Fruit fly (Drosophila melanogaster) whole organism, prepupa: ENCODE results near the gene Mms19.

Experiments
- Blimp-1 ChIP-seq: fragments of 200-800 bp; sonication (Bioruptor generic); optimal IDR thresholded peaks from 3 replicates; lab custom pipeline; 2017; ENCODE audit warnings: missing biosample characterization, missing genetic modification characterization, mild to moderate bottlenecking, moderate library complexity, missing genetic modification reagents
- CG10631 ChIP-seq: fragments of 200-800 bp; sonication (Bioruptor generic); optimal IDR thresholded peaks from 2 replicates; lab custom pipeline; 2016; ENCODE audit warnings: missing biosample characterization, missing genetic modification characterization
- CG10669 ChIP-seq: fragments of 200-800 bp; sonication (Bioruptor generic); optimal IDR thresholded peaks from 3 replicates; lab custom pipeline; 2018; ENCODE audit warnings: missing biosample characterization, mild to moderate bottlenecking, missing genetic modification characterization, moderate library complexity
- CG11294 ChIP-seq: fragments of 200-800 bp; sonication (Bioruptor generic); IDR thresholded peaks from 2 replicates; pipeline ENCODE4 v1.3.6; 2022; ENCODE audit warnings: missing biosample characterization, missing genetic modification characterization
- CG11762 ChIP-seq: fragments of 200-800 bp; sonication (Bioruptor generic); optimal IDR thresholded peaks from 3 replicates; lab custom pipeline; 2016; ENCODE audit warnings: missing biosample characterization, missing genetic modification characterization; ENCODE audit not compliant: insufficient read depth
- CG15336 ChIP-seq: fragments of 200-800 bp; sonication (Bioruptor generic); IDR thresholded peaks from 2 replicates; pipeline ENCODE4 v1.3.6; 2022; ENCODE audit warnings: missing biosample characterization, missing genetic modification characterization
- CG16779 ChIP-seq: fragments of 200-800 bp; sonication (Bioruptor generic); optimal IDR thresholded peaks from 3 replicates; lab custom pipeline; 2017; ENCODE audit warnings: missing biosample characterization, mild to moderate bottlenecking, missing genetic modification characterization
- CG31627 ChIP-seq: fragments of 200-800 bp; sonication (Bioruptor generic); optimal IDR thresholded peaks from 3 replicates; lab custom pipeline; 2016; ENCODE audit warnings: missing biosample characterization, missing genetic modification characterization
- CG32006 ChIP-seq: fragments of 200-800 bp; sonication (Bioruptor generic); optimal IDR thresholded peaks from 3 replicates; lab custom pipeline; 2017; ENCODE audit warnings: missing biosample characterization, mild to moderate bottlenecking, missing genetic modification characterization
- CG34406 ChIP-seq: fragments of 200-800 bp; sonication (Bioruptor generic); optimal IDR thresholded peaks from 3 replicates; lab custom pipeline; 2016; ENCODE audit warnings: missing biosample characterization, missing genetic modification characterization
- CG3919 ChIP-seq: fragments of 200-800 bp; sonication (Bioruptor generic); optimal IDR thresholded peaks from 3 replicates; lab custom pipeline; 2016; ENCODE audit warnings: missing biosample characterization, missing genetic modification characterization
- CG4318 ChIP-seq: fragments of 200-800 bp; sonication (Bioruptor generic); optimal IDR thresholded peaks from 3 replicates; lab custom pipeline; 2017; ENCODE audit warnings: missing biosample characterization, mild to moderate bottlenecking, missing genetic modification characterization
- CG6163 ChIP-seq: fragments of 200-800 bp; sonication (Bioruptor generic); IDR thresholded peaks from 3 replicates; pipeline ENCODE4 v1.3.6; 2022; ENCODE audit warnings: missing biosample characterization, missing genetic modification characterization
- CG6276 ChIP-seq: fragments of 200-800 bp; sonication (Bioruptor generic); optimal IDR thresholded peaks from 2 replicates; lab custom pipeline; 2017; ENCODE audit warnings: missing biosample characterization, mild to moderate bottlenecking, missing genetic modification characterization
- CG6808 ChIP-seq: fragments of 200-800 bp; sonication (Bioruptor generic); optimal IDR thresholded peaks from 3 replicates; lab custom pipeline; 2017; ENCODE audit warnings: missing biosample characterization, missing genetic modification characterization, mild to moderate bottlenecking, moderate library complexity, missing genetic modification reagents
- CG6854 ChIP-seq: fragments of 200-800 bp; sonication (Bioruptor generic); optimal IDR thresholded peaks from 2 replicates; lab custom pipeline; 2017; ENCODE audit warnings: missing biosample characterization, mild to moderate bottlenecking, missing genetic modification characterization
- CG7368 ChIP-seq: fragments of 200-800 bp; sonication (Bioruptor generic); optimal IDR thresholded peaks from 3 replicates; lab custom pipeline; 2016; ENCODE audit warnings: missing biosample characterization, missing genetic modification characterization
- CG8119 ChIP-seq: fragments of 200-800 bp; sonication (Bioruptor generic); IDR thresholded peaks from 3 replicates; pipeline ENCODE4 v1.3.6; 2022; ENCODE audit warnings: missing biosample characterization, missing genetic modification characterization
- CG8319 ChIP-seq: fragments of 200-800 bp; sonication (Bioruptor generic); optimal IDR thresholded peaks from 3 replicates; lab custom pipeline; 2016; ENCODE audit warnings: missing biosample characterization, missing genetic modification characterization
- CG8632 ChIP-seq: fragments of 200-800 bp; sonication (Bioruptor generic); optimal IDR thresholded peaks from 3 replicates; lab custom pipeline; 2016; ENCODE audit warnings: missing biosample characterization, missing genetic modification characterization
- CG9139 ChIP-seq: fragments of 200-800 bp; sonication (Bioruptor generic); optimal IDR thresholded peaks from 3 replicates; lab custom pipeline; 2017; ENCODE audit warnings: missing biosample characterization, mild to moderate bottlenecking, missing genetic modification characterization
- Eip75B ChIP-seq: fragments of 200-800 bp; sonication (Bioruptor generic); optimal IDR thresholded peaks from 3 replicates; lab custom pipeline; 2016; ENCODE audit warnings: missing biosample characterization, missing genetic modification characterization
- Eip78C ChIP-seq: fragments of 200-800 bp; sonication (Bioruptor generic); peaks from one replicate; lab custom pipeline; 2016; ENCODE audit warnings: missing biosample characterization, missing genetic modification characterization
- Ets21C ChIP-seq: fragments of 200-800 bp; sonication (Bioruptor generic); optimal IDR thresholded peaks from 3 replicates; lab custom pipeline; 2016; ENCODE audit warnings: missing biosample characterization, missing genetic modification characterization
- Ets96B ChIP-seq: fragments of 200-800 bp; optimal IDR thresholded peaks from 2 replicates; lab custom pipeline; 2019; ENCODE audit warnings: missing biosample characterization, mild to moderate bottlenecking, missing genetic modification characterization, moderate library complexity
- Gug ChIP-seq: fragments of 200-800 bp; sonication (Bioruptor generic); IDR thresholded peaks from 2 replicates; pipeline ENCODE4 v1.3.6; 2022; ENCODE audit warnings: missing biosample characterization, missing genetic modification characterization
- Hr38 ChIP-seq: sonication (Bioruptor generic); optimal IDR thresholded peaks from 2 replicates; lab custom pipeline; 2016; ENCODE audit warnings: missing biosample characterization, missing genetic modification characterization
- Hr39 ChIP-seq: fragments of 200-800 bp; sonication (Bioruptor generic); optimal IDR thresholded peaks from 2 replicates; lab custom pipeline; 2016; ENCODE audit warnings: missing biosample characterization, missing genetic modification characterization
- Hr4 ChIP-seq: fragments of 200-800 bp; sonication (Bioruptor generic); optimal IDR thresholded peaks from 3 replicates; lab custom pipeline; 2016; ENCODE audit warnings: missing biosample characterization, missing genetic modification characterization
- Lpt ChIP-seq: fragments of 200-800 bp; sonication (Bioruptor generic); optimal IDR thresholded peaks from 3 replicates; lab custom pipeline; 2016; ENCODE audit warnings: missing biosample characterization, missing genetic modification characterization
- Met ChIP-seq: fragments of 200-800 bp; sonication (Bioruptor generic); optimal IDR thresholded peaks from 3 replicates; lab custom pipeline; 2016; ENCODE audit warnings: missing biosample characterization, missing genetic modification characterization
- Smox ChIP-seq: fragments of 200-800 bp; sonication (Bioruptor generic); optimal IDR thresholded peaks from 3 replicates; lab custom pipeline; 2016; ENCODE audit warnings: missing biosample characterization, missing genetic modification characterization
- Sox102F ChIP-seq: fragments of 200-800 bp; sonication (Bioruptor generic); optimal IDR thresholded peaks from 2 replicates; lab custom pipeline; 2016; ENCODE audit warnings: missing biosample characterization, mild to moderate bottlenecking, missing genetic modification characterization
- Sox15 ChIP-seq: fragments of 200-800 bp; sonication (Bioruptor generic); optimal IDR thresholded peaks from 3 replicates; lab custom pipeline; 2016; ENCODE audit warnings: missing biosample characterization, missing genetic modification characterization
- achi ChIP-seq: fragments of 200-800 bp; sonication (Bioruptor generic); optimal IDR thresholded peaks from 3 replicates; lab custom pipeline; 2016; ENCODE audit warnings: missing biosample characterization, missing genetic modification characterization
- acj6 ChIP-seq: fragments of 200-800 bp; sonication (Bioruptor generic); optimal IDR thresholded peaks from 3 replicates; lab custom pipeline; 2016; ENCODE audit warnings: missing biosample characterization, missing genetic modification characterization
- cyc ChIP-seq: fragments of 200-800 bp; sonication (Bioruptor generic); optimal IDR thresholded peaks from 3 replicates; lab custom pipeline; 2016; ENCODE audit warnings: missing biosample characterization, missing genetic modification characterization
- eg ChIP-seq: fragments of 200-800 bp; sonication (Bioruptor generic); IDR thresholded peaks from 3 replicates; pipeline ENCODE4 v1.3.6; 2022; ENCODE audit warnings: missing biosample characterization, missing genetic modification characterization
- esn ChIP-seq: fragments of 200-800 bp; sonication (Bioruptor generic); optimal IDR thresholded peaks from 2 replicates; lab custom pipeline; 2016; ENCODE audit warnings: missing biosample characterization, mild to moderate bottlenecking, missing genetic modification characterization, moderate library complexity
- fd59A ChIP-seq: fragments of 200-800 bp; sonication (Bioruptor generic); optimal IDR thresholded peaks from 2 replicates; lab custom pipeline; 2017; ENCODE audit warnings: missing biosample characterization, mild to moderate bottlenecking, missing genetic modification characterization, missing genetic modification reagents
- fd85E ChIP-seq: fragments of 200-800 bp; sonication (Bioruptor generic); optimal IDR thresholded peaks from 3 replicates; lab custom pipeline; 2016; ENCODE audit warnings: missing biosample characterization, missing genetic modification characterization
- fkh ChIP-seq: fragments of 200-800 bp; sonication (Bioruptor generic); optimal IDR thresholded peaks from 3 replicates; lab custom pipeline; 2017; ENCODE audit warnings: missing biosample characterization, mild to moderate bottlenecking, missing genetic modification characterization, moderate library complexity
- lz ChIP-seq: fragments of 200-800 bp; sonication (Bioruptor generic); optimal IDR thresholded peaks from 3 replicates; lab custom pipeline; 2016; ENCODE audit warnings: missing biosample characterization, missing genetic modification characterization
- net ChIP-seq: fragments of 200-800 bp; sonication (Bioruptor generic); optimal IDR thresholded peaks from 3 replicates; lab custom pipeline; 2016; ENCODE audit warnings: missing biosample characterization, missing genetic modification characterization
- spab ChIP-seq: fragments of 200-800 bp; sonication (Bioruptor generic); optimal IDR thresholded peaks from 2 replicates; lab custom pipeline; 2017; ENCODE audit warnings: missing biosample characterization, mild to moderate bottlenecking, missing genetic modification characterization, missing genetic modification reagents
- ss ChIP-seq, 2 experiments: fragments of 200-800 bp; sonication (Bioruptor generic); optimal IDR thresholded peaks; 2 replicates in 1 of 2; 3 replicates in 1 of 2; lab custom pipeline; 2017 to 2018; ENCODE audit warnings: mild to moderate bottlenecking in 2 of 2, missing biosample characterization in 2 of 2, missing genetic modification characterization in 2 of 2, moderate library complexity in 1 of 2
- svp ChIP-seq: fragments of 200-800 bp; sonication (Bioruptor generic); peaks from one replicate; lab custom pipeline; 2016; ENCODE audit warnings: missing biosample characterization, missing genetic modification characterization
- topi ChIP-seq: fragments of 200-800 bp; sonication (Bioruptor generic); optimal IDR thresholded peaks from 3 replicates; lab custom pipeline; 2016; ENCODE audit warnings: missing biosample characterization, missing genetic modification characterization
- vri ChIP-seq: fragments of 200-800 bp; sonication (Bioruptor generic); optimal IDR thresholded peaks from 3 replicates; lab custom pipeline; 2016; ENCODE audit warnings: missing biosample characterization, mild to moderate bottlenecking, missing genetic modification characterization

Mms19 gene

DNA sequence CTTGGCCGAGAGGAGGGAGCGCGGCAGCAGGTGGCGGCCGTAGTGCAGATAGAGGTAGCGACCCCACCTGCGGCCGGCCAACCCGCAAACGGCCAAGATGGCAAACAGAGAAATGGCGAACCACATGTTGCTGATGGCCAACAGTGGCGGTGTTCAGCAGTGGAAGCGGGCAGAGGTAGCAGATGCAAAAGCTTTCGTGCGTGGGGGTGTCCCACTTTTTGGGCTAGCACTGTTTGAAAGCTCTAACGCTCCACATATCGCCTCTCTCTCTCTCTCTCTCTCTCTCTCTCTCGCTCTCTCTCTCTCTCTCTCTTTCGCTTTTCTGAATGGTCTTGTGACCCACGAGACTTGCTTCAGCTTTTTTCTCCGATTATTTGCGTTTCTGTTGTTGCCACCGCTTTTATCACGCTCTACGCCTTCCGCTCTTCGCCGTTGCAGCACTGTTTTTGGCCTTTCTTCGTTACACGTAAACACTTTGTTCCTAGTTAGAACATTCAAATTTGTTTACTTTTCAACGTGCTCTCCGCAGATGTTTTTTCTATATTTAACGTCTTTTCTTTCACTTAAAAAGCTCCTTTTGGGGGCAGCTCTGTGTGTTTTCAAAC lies 50.5 kb downstream of the Mms19 start:
- TF ChIP-seq Gug (no peak), CG32006 (no peak), CG10669 (GFP tag; lab: Kevin White, UChicago) (no peak), fd85E (GFP tag; lab: Kevin White, UChicago) (no peak), CG6808 (GFP tag; lab: Kevin White, UChicago) (peak; percentile 6), CG10631 (no peak), CG8119 (GFP tag; lab: Robert Waterston, UW) (peak; percentile 30; the same call in 1 of the 3 replicates), net (GFP tag; lab: Kevin White, UChicago) (peak; percentile 9), CG6276 (GFP tag; lab: Kevin White, UChicago) (peak; percentile 15), eg (peak; percentile 49; the same call in 2 of the 3 replicates), Blimp-1 (GFP tag; lab: Kevin White, UChicago) (no peak), esn (GFP tag; lab: Kevin White, UChicago) (peak; percentile 6), lz (GFP tag; lab: Kevin White, UChicago) (peak; percentile 28), CG16779 (tag; lab: Kevin White, UChicago) (no peak), Eip78C (GFP tag; lab: Kevin White, UChicago) (peak; percentile 39), CG11294 (GFP tag; lab: Robert Waterston, UW) (peak; percentile 24; the same call in 1 of the 2 replicates), CG7368 (GFP tag; lab: Kevin White, UChicago) (peak; percentile 20), svp (GFP tag; lab: Kevin White, UChicago) (peak; percentile 76), Eip75B (GFP tag; lab: Kevin White, UChicago) (peak; percentile 2), Lpt (GFP tag; lab: Kevin White, UChicago) (peak; percentile 9), CG11762 (GFP tag; lab: Kevin White, UChicago) (peak; percentile 27), CG8632 (GFP tag; lab: Kevin White, UChicago) (peak; percentile 6), Hr38 (no peak), Sox102F (peak; percentile 46), Ets21C (GFP tag; lab: Kevin White, UChicago) (no peak), Smox (GFP tag; lab: Kevin White, UChicago) (peak; percentile 3), Hr39 (GFP tag; lab: Kevin White, UChicago) (peak; percentile 31), Sox15 (peak; percentile 5), topi (peak; percentile 16), CG34406 (GFP tag; lab: Kevin White, UChicago) (peak; percentile 18), fd59A (GFP tag; lab: Kevin White, UChicago) (no peak), Met (GFP tag; lab: Kevin White, UChicago) (no peak), achi (GFP tag; lab: Kevin White, UChicago) (no peak), CG8319 (no peak), vri (GFP tag; lab: Kevin White, UChicago) (no peak), fkh (GFP tag; lab: Kevin White, UChicago) (no peak), CG6854 (GFP tag; lab: Kevin White, UChicago) (peak; percentile 8), CG31627 (GFP tag; lab: Kevin White, UChicago) (peak; percentile 26), CG9139 (GFP tag; lab: Kevin White, UChicago) (no peak), Ets96B (tag; lab: Kevin White, UChicago) (no peak), ss (GFP tag; optimal IDR thresholded peaks at IDR 0.05; lab: Kevin White, UChicago) (no peak), CG3919 (GFP tag; lab: Kevin White, UChicago) (peak; percentile 43), CG4318 (GFP tag; lab: Kevin White, UChicago) (no peak), CG6163 (GFP tag; lab: Robert Waterston, UW) (peak; percentile 79), spab (no peak), Hr4 (GFP tag; lab: Kevin White, UChicago) (peak; percentile 7), acj6 (no peak), cyc (GFP tag; lab: Kevin White, UChicago) (no peak), CG15336 (GFP tag; lab: Robert Waterston, UW) (peak; percentile 61; the same call in 1 of the 2 replicates)
- TF ChIP-seq, all 60 proteins: peak for 27
